Worm (Caenorhabditis elegans) whole organism, young adult: ENCODE data around the gene C18A11.1.
A peak's percentile ranks its signal among the peaks of the same experiment; 100 is the strongest.

Source experiments
- B0019.2 ChIP-seq: fragments of 200-800 bp; sonication (Bioruptor generic); conservative IDR thresholded peaks from 2 replicates; pipeline ENCODE4 v1.3.6; 2022; ENCODE audit warnings: missing genetic modification reagents, missing genetic modification characterization, missing compliant biosample characterization
- B0261.1 ChIP-seq: sonication (generic microtip); optimal IDR thresholded peaks from 2 replicates; lab custom pipeline; 2016; ENCODE audit warnings: mild to moderate bottlenecking, missing genetic modification characterization, moderate library complexity, missing compliant biosample characterization
- B0336.3 ChIP-seq: fragments of 200-800 bp; sonication (Bioruptor generic); IDR thresholded peaks from 2 replicates; pipeline ENCODE4 v1.3.6; 2022; ENCODE audit warnings: missing genetic modification characterization, missing compliant biosample characterization
- C17E4.6 ChIP-seq: fragments of 200-800 bp; sonication (Bioruptor generic); IDR thresholded peaks from 2 replicates; pipeline ENCODE4 v1.3.6; 2022; ENCODE audit warnings: missing genetic modification reagents, missing genetic modification characterization, missing compliant biosample characterization
- F23B12.7 ChIP-seq: sonication (generic microtip); optimal IDR thresholded peaks from 2 replicates; lab custom pipeline; 2017; ENCODE audit warnings: missing genetic modification characterization, mild to moderate bottlenecking, missing compliant biosample characterization, antibody characterized with exemption, moderate library complexity; ENCODE audit not compliant: insufficient read depth
- F52B5.7 ChIP-seq: sonication (generic microtip); optimal IDR thresholded peaks from 2 replicates; lab custom pipeline; 2016; ENCODE audit warnings: mild to moderate bottlenecking, missing genetic modification characterization, missing compliant biosample characterization
- F55B11.4 ChIP-seq: sonication (generic microtip); optimal IDR thresholded peaks from 2 replicates; lab custom pipeline; 2016; ENCODE audit warnings: missing compliant biosample characterization, missing genetic modification characterization, borderline replicate concordance; ENCODE audit not compliant: insufficient read depth
- K11D2.4 ChIP-seq: fragments of 200-800 bp; sonication (Bioruptor generic); IDR thresholded peaks from 2 replicates; pipeline ENCODE4 v1.3.6; 2022; ENCODE audit warnings: missing genetic modification reagents, missing genetic modification characterization, missing compliant biosample characterization
- K12H6.12 ChIP-seq: fragments of 200-800 bp; sonication (Bioruptor generic); optimal IDR thresholded peaks from 2 replicates; lab custom pipeline; 2018; ENCODE audit warnings: mild to moderate bottlenecking, missing genetic modification characterization, missing compliant biosample characterization
- Y67H2A.10 ChIP-seq: fragments of 200-800 bp; sonication (Bioruptor generic); conservative IDR thresholded peaks from 2 replicates; pipeline ENCODE4 v1.3.6; 2022; ENCODE audit warnings: missing genetic modification reagents, missing genetic modification characterization, missing compliant biosample characterization
- Y95B8A.8 ChIP-seq: fragments of 200-800 bp; sonication (Bioruptor generic); IDR thresholded peaks from 2 replicates; pipeline ENCODE4 v1.3.6; 2022; ENCODE audit warnings: missing genetic modification reagents, missing genetic modification characterization, missing compliant biosample characterization
- ama-1 ChIP-seq, 3 experiments: fragments of 150-350 bp in 1 of 3; sonication (generic microtip) in 2 of 3; optimal IDR thresholded peaks; 2 replicates each; lab custom pipeline; 2014 to 2018; ENCODE audit warnings: missing biosample characterization in 2 of 3, missing genetic modification characterization in 2 of 3, missing genetic modification reagents in 2 of 3
- aptf-2 ChIP-seq: fragments of 200-800 bp; sonication (Bioruptor generic); conservative IDR thresholded peaks from 2 replicates; pipeline ENCODE4 v1.3.6; 2022; ENCODE audit warnings: missing genetic modification reagents, missing genetic modification characterization, missing compliant biosample characterization
- atf-7 ChIP-seq: sonication (generic microtip); optimal IDR thresholded peaks from 2 replicates; lab custom pipeline; 2017; ENCODE audit warnings: mild to moderate bottlenecking, missing genetic modification characterization, missing compliant biosample characterization
- bed-1 ChIP-seq: fragments of 200-800 bp; sonication (Bioruptor generic); IDR thresholded peaks from 2 replicates; pipeline ENCODE4 v1.3.6; 2022; ENCODE audit warnings: missing genetic modification reagents, missing genetic modification characterization, missing compliant biosample characterization
- bed-2 ChIP-seq: fragments of 200-800 bp; sonication (Bioruptor generic); IDR thresholded peaks from 2 replicates; pipeline ENCODE4 v1.3.6; 2022; ENCODE audit warnings: missing genetic modification reagents, missing genetic modification characterization, missing compliant biosample characterization
- ceh-27 ChIP-seq: fragments of 200-800 bp; sonication (Bioruptor generic); optimal IDR thresholded peaks from 2 replicates; lab custom pipeline; 2018; ENCODE audit warnings: mild to moderate bottlenecking, missing genetic modification characterization, moderate library complexity, missing compliant biosample characterization
- ceh-40 ChIP-seq: fragments of 200-800 bp; sonication (Bioruptor generic); IDR thresholded peaks from 2 replicates; pipeline ENCODE4 v1.3.6; 2022; ENCODE audit warnings: missing genetic modification characterization, missing compliant biosample characterization
- dox-1 ChIP-seq: fragments of 200-800 bp; sonication (Bioruptor generic); IDR thresholded peaks from 2 replicates; pipeline ENCODE4 v1.3.6; 2022; ENCODE audit warnings: missing genetic modification reagents, missing genetic modification characterization, missing compliant biosample characterization
- ekl-4 ChIP-seq: fragments of 200-800 bp; sonication (Bioruptor generic); IDR thresholded peaks from 2 replicates; pipeline ENCODE4 v1.3.6; 2022; ENCODE audit warnings: missing genetic modification reagents, missing genetic modification characterization, missing compliant biosample characterization
- gei-17 ChIP-seq: fragments of 200-800 bp; sonication (Bioruptor generic); optimal IDR thresholded peaks from 2 replicates; lab custom pipeline; 2018; ENCODE audit warnings: mild to moderate bottlenecking, missing genetic modification characterization, missing compliant biosample characterization
- hmg-1.2 ChIP-seq: fragments of 200-800 bp; sonication (Bioruptor generic); IDR thresholded peaks from 2 replicates; pipeline ENCODE4 v1.3.6; 2022; ENCODE audit warnings: missing genetic modification reagents, missing genetic modification characterization, missing compliant biosample characterization
- hsf-1 ChIP-seq: fragments of 200-800 bp; sonication (Bioruptor generic); IDR thresholded peaks from 2 replicates; pipeline ENCODE4 v1.3.6; 2022; ENCODE audit warnings: missing genetic modification reagents, missing genetic modification characterization, missing compliant biosample characterization
- lag-1 ChIP-seq: fragments of 200-800 bp; sonication (Bioruptor generic); IDR thresholded peaks from 2 replicates; pipeline ENCODE4 v1.3.6; 2022; ENCODE audit warnings: missing genetic modification reagents, missing genetic modification characterization, missing compliant biosample characterization
- let-526 ChIP-seq: fragments of 200-800 bp; sonication (Bioruptor generic); IDR thresholded peaks from 2 replicates; pipeline ENCODE4 v1.3.6; 2022; ENCODE audit warnings: missing genetic modification reagents, missing genetic modification characterization, missing compliant biosample characterization
- lin-26 ChIP-seq: fragments of 200-800 bp; sonication (Bioruptor generic); IDR thresholded peaks from 2 replicates; pipeline ENCODE4 v1.3.6; 2022; ENCODE audit warnings: missing genetic modification reagents, missing genetic modification characterization, missing compliant biosample characterization
- lir-1 ChIP-seq: fragments of 200-800 bp; sonication (Bioruptor generic); conservative IDR thresholded peaks from 2 replicates; pipeline ENCODE4 v1.3.6; 2022; ENCODE audit warnings: missing genetic modification reagents, missing genetic modification characterization, missing compliant biosample characterization
- lsl-1 ChIP-seq: fragments of 200-800 bp; sonication (Bioruptor generic); optimal IDR thresholded peaks from 2 replicates; lab custom pipeline; 2018; ENCODE audit warnings: mild to moderate bottlenecking, missing genetic modification characterization, moderate library complexity, missing compliant biosample characterization
- madf-10 ChIP-seq: sonication (generic microtip); optimal IDR thresholded peaks from 2 replicates; lab custom pipeline; 2016; ENCODE audit warnings: mild to moderate bottlenecking, missing genetic modification characterization, missing compliant biosample characterization
- mcd-1 ChIP-seq: fragments of 200-800 bp; sonication (Bioruptor generic); IDR thresholded peaks from 2 replicates; pipeline ENCODE4 v1.3.6; 2022; ENCODE audit warnings: missing genetic modification reagents, missing genetic modification characterization, missing compliant biosample characterization
- mes-4 ChIP-seq: sonication (generic microtip); optimal IDR thresholded peaks from 2 replicates; lab custom pipeline; 2016; ENCODE audit warnings: missing genotype, missing genetic modification characterization, missing compliant biosample characterization
- mxl-1 ChIP-seq: sonication (generic microtip); optimal IDR thresholded peaks from 2 replicates; lab custom pipeline; 2016; ENCODE audit warnings: missing genetic modification characterization, missing compliant biosample characterization
- nfya-1 ChIP-seq: sonication (generic microtip); optimal IDR thresholded peaks from 2 replicates; lab custom pipeline; 2017; ENCODE audit warnings: antibody characterized with exemption, missing compliant biosample characterization, missing genetic modification characterization, borderline replicate concordance; ENCODE audit not compliant: insufficient read depth
- nfya-2 ChIP-seq: fragments of 200-800 bp; sonication (Bioruptor generic); IDR thresholded peaks from 2 replicates; pipeline ENCODE4 v1.3.6; 2022; ENCODE audit warnings: missing genetic modification reagents, missing genetic modification characterization, missing compliant biosample characterization
- nhr-120 ChIP-seq: fragments of 200-800 bp; sonication (Bioruptor generic); IDR thresholded peaks from 2 replicates; pipeline ENCODE4 v1.3.6; 2022; ENCODE audit warnings: missing genetic modification characterization, missing compliant biosample characterization
- nhr-80 ChIP-seq: sonication (generic microtip); optimal IDR thresholded peaks from 2 replicates; lab custom pipeline; 2016; ENCODE audit warnings: missing genetic modification characterization, missing compliant biosample characterization
- rcor-1 ChIP-seq: fragments of 200-800 bp; sonication (Bioruptor generic); IDR thresholded peaks from 2 replicates; pipeline ENCODE4 v1.3.6; 2022; ENCODE audit warnings: missing genetic modification reagents, missing genetic modification characterization, missing compliant biosample characterization
- rec-8 ChIP-seq, 2 experiments: sonication (generic microtip); optimal IDR thresholded peaks; 2 replicates each; lab custom pipeline; 2016; ENCODE audit warnings: mild to moderate bottlenecking in 2 of 2, missing genetic modification characterization in 2 of 2, missing genetic modification reagents in 2 of 2, missing genotype in 2 of 2, missing biosample characterization in 1 of 2, missing compliant biosample characterization in 1 of 2, moderate library complexity in 1 of 2
- rpc-1 ChIP-seq, 2 experiments: fragments of 150-350 bp in 1 of 2; sonication (generic microtip) in 1 of 2; optimal IDR thresholded peaks; 2 replicates each; lab custom pipeline; 2014 to 2018; ENCODE audit warnings: missing biosample characterization in 1 of 2, missing genetic modification characterization in 1 of 2, missing genetic modification reagents in 1 of 2, missing genotype in 1 of 2
- sea-2 ChIP-seq: fragments of 200-800 bp; sonication (Bioruptor generic); IDR thresholded peaks from 2 replicates; pipeline ENCODE4 v1.3.6; 2022; ENCODE audit warnings: missing genetic modification characterization, missing compliant biosample characterization
- snpc-3.4 ChIP-seq: sonication (generic microtip); optimal IDR thresholded peaks from 2 replicates; lab custom pipeline; 2017; ENCODE audit warnings: missing genetic modification characterization, mild to moderate bottlenecking, missing compliant biosample characterization, antibody characterized with exemption, moderate library complexity, missing genotype, missing genetic modification reagents
- tbp1 ChIP-seq: fragments of 200-800 bp; sonication (Bioruptor generic); optimal IDR thresholded peaks from 2 replicates; lab custom pipeline; 2018; ENCODE audit warnings: mild to moderate bottlenecking, missing genetic modification characterization, missing compliant biosample characterization
- tbx-9 ChIP-seq: sonication (generic microtip); optimal IDR thresholded peaks from 2 replicates; lab custom pipeline; 2016; ENCODE audit warnings: borderline replicate concordance, missing genetic modification characterization, inconsistent platforms, missing compliant biosample characterization
- tlf-1 ChIP-seq: fragments of 200-800 bp; sonication (Bioruptor generic); optimal IDR thresholded peaks from 2 replicates; lab custom pipeline; 2018; ENCODE audit warnings: mild to moderate bottlenecking, missing genetic modification characterization, missing compliant biosample characterization
- zim-3 ChIP-seq: sonication (generic microtip); optimal IDR thresholded peaks from 2 replicates; lab custom pipeline; 2017; ENCODE audit warnings: mild to moderate bottlenecking, missing genetic modification characterization, moderate library complexity, missing compliant biosample characterization
- ztf-18 ChIP-seq: sonication (generic microtip); optimal IDR thresholded peaks from 2 replicates; lab custom pipeline; 2016; ENCODE audit warnings: missing genotype, mild to moderate bottlenecking, missing genetic modification characterization, missing compliant biosample characterization
- ztf-25 ChIP-seq: fragments of 200-800 bp; sonication (Bioruptor generic); IDR thresholded peaks from 2 replicates; pipeline ENCODE4 v1.3.6; 2022; ENCODE audit warnings: missing genetic modification reagents, missing genetic modification characterization, missing compliant biosample characterization
- ztf-3 ChIP-seq: fragments of 200-800 bp; sonication (Bioruptor generic); optimal IDR thresholded peaks from 2 replicates; lab custom pipeline; 2018; ENCODE audit warnings: mild to moderate bottlenecking, missing genetic modification characterization, missing compliant biosample characterization

Gene C18A11.1

ce11 chrX:8021609-8022008 lies 47.5 kb upstream of the C18A11.1 start (continued):
- peak; percentile 12 for TF ChIP-seq tlf-1
- TF ChIP-seq nhr-120 (GFP tag; lab: Robert Waterston, UW) = no peak
- TF ChIP-seq ama-1 (optimal IDR thresholded peaks at IDR 0.05; lab: Kevin White, UChicago) = no peak
- no peak for TF ChIP-seq ama-1 (GFP tag; optimal IDR thresholded peaks at IDR 0.05; lab: Kevin White, UChicago)
- TF ChIP-seq Y95B8A.8 (GFP tag; lab: Robert Waterston, UW) = no peak
- peak; percentile 94 for TF ChIP-seq K12H6.12 (tag; lab: Kevin White, UChicago)
- no peak for TF ChIP-seq C17E4.6 (GFP tag; lab: Robert Waterston, UW)
- no peak for TF ChIP-seq mxl-1 (tag; lab: Kevin White, UChicago)
- TF ChIP-seq B0336.3 (GFP tag; lab: Robert Waterston, UW) = peak; percentile 79
- peak; percentile 20; the same call in 1 of the 2 replicates for TF ChIP-seq mcd-1 (GFP tag; lab: Robert Waterston, UW)
- TF ChIP-seq F23B12.7 (tag; lab: Kevin White, UChicago) = no peak
- peak; percentile 12 for TF ChIP-seq tbp1 (GFP tag; lab: Kevin White, UChicago)
- 0 out of 2 replicates have a peak, but pooled peaks have one; percentile 42 for TF ChIP-seq ztf-25
- peak; percentile 47; the same call in 1 of the 2 replicates for TF ChIP-seq hsf-1
- TF ChIP-seq ceh-27 = peak; percentile 33
- TF ChIP-seq atf-7 (tag; lab: Kevin White, UChicago) = peak; percentile 43
- no peak for TF ChIP-seq gei-17 (GFP tag; lab: Kevin White, UChicago)
- peak; percentile 44 for TF ChIP-seq zim-3
- TF ChIP-seq hmg-1.2 (GFP tag; lab: Robert Waterston, UW) = peak; percentile 54
- TF ChIP-seq ekl-4 (GFP tag; lab: Robert Waterston, UW) = peak; percentile 61
- 0 out of 2 replicates have a peak, but pooled peaks have one; percentile 14 for TF ChIP-seq Y67H2A.10
- TF ChIP-seq nhr-80 = peak; percentile 33
- TF ChIP-seq tbx-9 (tag; lab: Kevin White, UChicago) = no peak
- no peak for TF ChIP-seq bed-2 (GFP tag; lab: Robert Waterston, UW)
- peak; percentile 37; the same call in 1 of the 2 replicates for TF ChIP-seq lin-26 (GFP tag; lab: Robert Waterston, UW)
- TF ChIP-seq bed-1 (GFP tag; lab: Robert Waterston, UW) = no peak
- no peak for TF ChIP-seq snpc-3.4 (tag; lab: Kevin White, UChicago)
- TF ChIP-seq nfya-2 = no peak
- TF ChIP-seq lsl-1 (GFP tag; lab: Kevin White, UChicago) = no peak
- no peak for TF ChIP-seq nfya-1
- peak; percentile 61 for TF ChIP-seq F52B5.7 (tag; lab: Kevin White, UChicago)
- no peak for TF ChIP-seq sea-2 (GFP tag; lab: Robert Waterston, UW)
- no peak for TF ChIP-seq rpc-1 (optimal IDR thresholded peaks at IDR 0.05; lab: Kevin White, UChicago)
- no peak for TF ChIP-seq rpc-1 (tag; optimal IDR thresholded peaks at IDR 0.05; lab: Kevin White, UChicago)
- no peak for TF ChIP-seq rcor-1 (GFP tag; lab: Robert Waterston, UW)
- TF ChIP-seq B0261.1 (tag; lab: Kevin White, UChicago) = no peak
- TF ChIP-seq lir-1 (GFP tag; lab: Robert Waterston, UW) = peak; percentile 16; the same call in 1 of the 2 replicates
- TF ChIP-seq ztf-18 (tag; lab: Kevin White, UChicago) = peak; percentile 52
- TF ChIP-seq F55B11.4 (tag; lab: Kevin White, UChicago) = no peak
- TF ChIP-seq lag-1 (GFP tag; lab: Robert Waterston, UW) = no peak
- peak; percentile 35 for TF ChIP-seq madf-10 (tag; lab: Kevin White, UChicago)
- TF ChIP-seq let-526 = peak; percentile 40; the same call in 1 of the 2 replicates
- TF ChIP-seq mes-4 (tag; lab: Kevin White, UChicago) = no peak
- TF ChIP-seq rec-8 (tag; optimal IDR thresholded peaks at IDR 0.05; lab: Kevin White, UChicago) = no peak
- TF ChIP-seq aptf-2 (GFP tag; lab: Robert Waterston, UW) = no peak
- no peak for TF ChIP-seq B0019.2 (GFP tag; lab: Robert Waterston, UW)
- TF ChIP-seq dox-1 (GFP tag; lab: Robert Waterston, UW) = peak; percentile 54; the same call in 1 of the 2 replicates
- TF ChIP-seq ceh-40 = no peak
- peak; percentile 80 for TF ChIP-seq K11D2.4 (GFP tag; lab: Robert Waterston, UW)
- TF ChIP-seq ztf-3 (GFP tag; lab: Kevin White, UChicago) = no peak
